Fruit fly (Drosophila melanogaster) whole organism, embryonic: ENCODE measurements around the gene kirre.

Experiments used
- Ada2b ChIP-seq: fragments of 200-800 bp; sonication (Bioruptor generic); IDR thresholded peaks from 2 replicates; pipeline ENCODE4 v1.3.6; 2022; ENCODE audit warnings: missing biosample characterization, missing genetic modification characterization
- Adf1 ChIP-seq: fragments of 200-800 bp; sonication (Bioruptor generic); IDR thresholded peaks from 2 replicates; pipeline ENCODE4 v1.3.6; 2022; ENCODE audit warnings: missing biosample characterization, missing genetic modification characterization
- Aef1 ChIP-seq: fragments of 200-800 bp; sonication (Bioruptor generic); IDR thresholded peaks from 3 replicates; pipeline ENCODE4 v1.3.6; 2022; ENCODE audit warnings: missing biosample characterization, missing genetic modification characterization
- CG11093 ChIP-seq: fragments of 200-800 bp; sonication (Bioruptor generic); IDR thresholded peaks from 3 replicates; pipeline ENCODE4 v1.3.6; 2022; ENCODE audit warnings: missing biosample characterization, missing genetic modification characterization
- CG11695 ChIP-seq: fragments of 200-800 bp; sonication (Bioruptor generic); IDR thresholded peaks from 3 replicates; pipeline ENCODE4 v1.3.6; 2022; ENCODE audit warnings: missing biosample characterization, missing genetic modification characterization
- CG12942 ChIP-seq: fragments of 200-800 bp; sonication (Bioruptor generic); optimal IDR thresholded peaks from 3 replicates; lab custom pipeline; 2016; ENCODE audit warnings: missing biosample characterization, missing genetic modification characterization
- CG15011 ChIP-seq: fragments of 200-800 bp; sonication (Bioruptor generic); optimal IDR thresholded peaks from 3 replicates; lab custom pipeline; 2018; ENCODE audit warnings: missing biosample characterization, mild to moderate bottlenecking, missing genetic modification characterization
- CG15479 ChIP-seq: fragments of 200-800 bp; sonication (Bioruptor generic); optimal IDR thresholded peaks from 3 replicates; lab custom pipeline; 2019; ENCODE audit warnings: missing biosample characterization, mild to moderate bottlenecking, missing genetic modification characterization, moderate library complexity
- CG15514 ChIP-seq: fragments of 200-800 bp; sonication (Bioruptor generic); optimal IDR thresholded peaks from 3 replicates; lab custom pipeline; 2017; ENCODE audit warnings: missing biosample characterization, missing genetic modification characterization, mild to moderate bottlenecking, moderate library complexity, missing genetic modification reagents
- CG16815 ChIP-seq: fragments of 200-800 bp; sonication (Bioruptor generic); optimal IDR thresholded peaks from 3 replicates; lab custom pipeline; 2017; ENCODE audit warnings: missing biosample characterization, mild to moderate bottlenecking, missing genetic modification characterization
- CG17802 ChIP-seq: fragments of 200-800 bp; sonication (Bioruptor generic); optimal IDR thresholded peaks from 2 replicates; lab custom pipeline; 2018; ENCODE audit warnings: missing biosample characterization, mild to moderate bottlenecking, missing genetic modification characterization, moderate library complexity
- CG18262 ChIP-seq: fragments of 200-800 bp; optimal IDR thresholded peaks from 3 replicates; lab custom pipeline; 2019; ENCODE audit warnings: missing biosample characterization, mild to moderate bottlenecking, missing genetic modification characterization, moderate library complexity
- CG1832 ChIP-seq: fragments of 200-800 bp; sonication (Bioruptor generic); optimal IDR thresholded peaks from 2 replicates; lab custom pipeline; 2017; ENCODE audit warnings: missing biosample characterization, mild to moderate bottlenecking, missing genetic modification characterization, inconsistent platforms
- CG2129 ChIP-seq: fragments of 200-800 bp; sonication (Bioruptor generic); IDR thresholded peaks from 2 replicates; pipeline ENCODE4 v1.3.6; 2022; ENCODE audit warnings: missing biosample characterization, missing genetic modification characterization; ENCODE audit not compliant: partially characterized antibody
- CG2199 ChIP-seq: fragments of 200-800 bp; sonication (Bioruptor generic); IDR thresholded peaks from 3 replicates; pipeline ENCODE4 v1.3.6; 2022; ENCODE audit warnings: missing biosample characterization, missing genetic modification characterization
- CG2202 ChIP-seq: fragments of 200-800 bp; sonication (Bioruptor generic); optimal IDR thresholded peaks from 2 replicates; lab custom pipeline; 2018; ENCODE audit warnings: missing biosample characterization, mild to moderate bottlenecking, missing genetic modification characterization
- CG30403 ChIP-seq: fragments of 200-800 bp; sonication (Bioruptor generic); optimal IDR thresholded peaks from 3 replicates; lab custom pipeline; 2016; ENCODE audit warnings: missing biosample characterization, missing genetic modification characterization
- CG31441 ChIP-seq: fragments of 200-800 bp; sonication (Bioruptor generic); IDR thresholded peaks from 2 replicates; pipeline ENCODE4 v1.3.6; 2022; ENCODE audit warnings: missing biosample characterization, missing genetic modification characterization
- CG32532 ChIP-seq: fragments of 200-800 bp; sonication (Bioruptor generic); IDR thresholded peaks from 2 replicates; pipeline ENCODE4 v1.3.6; 2022; ENCODE audit warnings: missing biosample characterization, missing genetic modification characterization
- CG4360 ChIP-seq: fragments of 200-800 bp; sonication (Bioruptor generic); IDR thresholded peaks from 2 replicates; pipeline ENCODE4 v1.3.6; 2022; ENCODE audit warnings: missing biosample characterization, missing genetic modification characterization
- CG5180 ChIP-seq: fragments of 200-800 bp; sonication (Bioruptor generic); optimal IDR thresholded peaks from 3 replicates; lab custom pipeline; 2017; ENCODE audit warnings: missing biosample characterization, missing genetic modification characterization, mild to moderate bottlenecking, moderate library complexity, missing genetic modification reagents
- CG6254 ChIP-seq: fragments of 200-800 bp; sonication (Bioruptor generic); optimal IDR thresholded peaks from 3 replicates; lab custom pipeline; 2017; ENCODE audit warnings: mild to moderate bottlenecking, missing biosample characterization, missing genetic modification reagents, missing genetic modification characterization
- CG6689 ChIP-seq: fragments of 200-800 bp; sonication (Bioruptor generic); IDR thresholded peaks from 2 replicates; pipeline ENCODE4 v1.3.6; 2022; ENCODE audit warnings: missing biosample characterization, missing genetic modification characterization
- CG8924 ChIP-seq: fragments of 200-800 bp; optimal IDR thresholded peaks from 3 replicates; lab custom pipeline; 2019; ENCODE audit warnings: missing biosample characterization, mild to moderate bottlenecking, missing genetic modification characterization, moderate library complexity
- CG8944 ChIP-seq: fragments of 200-800 bp; sonication (Bioruptor generic); optimal IDR thresholded peaks from 3 replicates; lab custom pipeline; 2016; ENCODE audit warnings: missing biosample characterization, missing genetic modification characterization
- D ChIP-seq, 2 experiments: fragments of 200-800 bp in 1 of 2; fragments of >200 bp in 1 of 2; sonication (Bioruptor generic) in 1 of 2; optimal IDR thresholded peaks; 2 replicates in 1 of 2; 3 replicates in 1 of 2; lab custom pipeline; 2017; ENCODE audit warnings: mild to moderate bottlenecking in 1 of 2, missing biosample characterization in 1 of 2, missing genetic modification characterization in 1 of 2, missing genetic modification reagents in 1 of 2
- Dek ChIP-seq: fragments of 200-800 bp; sonication (Bioruptor generic); optimal IDR thresholded peaks from 3 replicates; lab custom pipeline; 2019; ENCODE audit warnings: missing biosample characterization, mild to moderate bottlenecking, missing genetic modification characterization, moderate library complexity
- Dfd ChIP-seq, 2 experiments: fragments of >200 bp; optimal IDR thresholded peaks; 2 replicates each; lab custom pipeline; 2017; ENCODE audit warnings: missing biosample characterization in 2 of 2, missing genetic modification characterization in 2 of 2
- Dp ChIP-seq: fragments of 200-800 bp; sonication (Bioruptor generic); optimal IDR thresholded peaks from 2 replicates; lab custom pipeline; 2018; ENCODE audit warnings: missing biosample characterization, mild to moderate bottlenecking, missing genetic modification characterization, moderate library complexity
- HLH4C ChIP-seq: fragments of 200-800 bp; sonication (Bioruptor generic); IDR thresholded peaks from 3 replicates; pipeline ENCODE4 v1.3.6; 2022; ENCODE audit warnings: missing biosample characterization, missing genetic modification characterization; ENCODE audit not compliant: partially characterized antibody
- Hmr ChIP-seq: fragments of 200-800 bp; sonication (Bioruptor generic); optimal IDR thresholded peaks from 3 replicates; lab custom pipeline; 2017; ENCODE audit warnings: mild to moderate bottlenecking, missing biosample characterization, missing genetic modification reagents, missing genetic modification characterization
- Lim3 ChIP-seq: fragments of 200-800 bp; sonication (Bioruptor generic); IDR thresholded peaks from 2 replicates; pipeline ENCODE4 v1.3.6; 2022; ENCODE audit warnings: missing biosample characterization, missing genetic modification characterization
- Nf-YB ChIP-seq: fragments of 200-800 bp; sonication (Bioruptor generic); optimal IDR thresholded peaks from 3 replicates; lab custom pipeline; 2019; ENCODE audit warnings: missing biosample characterization, mild to moderate bottlenecking, missing genetic modification characterization, moderate library complexity
- Ravus ChIP-seq: fragments of 200-800 bp; sonication (Bioruptor generic); IDR thresholded peaks from 2 replicates; pipeline ENCODE4 v1.3.6; 2022; ENCODE audit warnings: missing biosample characterization, missing genetic modification characterization
- Sry-δ ChIP-seq: fragments of 200-800 bp; sonication (Bioruptor generic); optimal IDR thresholded peaks from 2 replicates; lab custom pipeline; 2016; ENCODE audit warnings: missing biosample characterization, missing genetic modification characterization
- Usf ChIP-seq: fragments of 200-800 bp; sonication (Bioruptor generic); optimal IDR thresholded peaks from 2 replicates; lab custom pipeline; 2017; ENCODE audit warnings: missing genotype, missing biosample characterization, missing genetic modification characterization
- dimm ChIP-seq: fragments of 200-800 bp; sonication (Bioruptor generic); IDR thresholded peaks from 2 replicates; pipeline ENCODE4 v1.3.6; 2022; ENCODE audit warnings: missing biosample characterization, missing genetic modification characterization
- fd3F ChIP-seq: fragments of 200-800 bp; sonication (Bioruptor generic); optimal IDR thresholded peaks from 2 replicates; lab custom pipeline; 2018; ENCODE audit warnings: missing biosample characterization, mild to moderate bottlenecking, missing genetic modification characterization, moderate library complexity
- gro ChIP-seq: fragments of 200-800 bp; sonication (Bioruptor generic); optimal IDR thresholded peaks from 2 replicates; lab custom pipeline; 2016; ENCODE audit warnings: missing biosample characterization, missing genetic modification characterization
- gsb ChIP-seq: fragments of 200-800 bp; sonication (Bioruptor generic); IDR thresholded peaks from 2 replicates; pipeline ENCODE4 v1.3.6; 2022; ENCODE audit warnings: missing biosample characterization, missing genetic modification characterization
- jumu ChIP-seq: fragments of 200-800 bp; sonication (Bioruptor generic); optimal IDR thresholded peaks from 3 replicates; lab custom pipeline; 2016; ENCODE audit warnings: missing biosample characterization, missing genetic modification characterization
- otp ChIP-seq: fragments of 200-800 bp; sonication (Bioruptor generic); IDR thresholded peaks from 3 replicates; pipeline ENCODE4, ENCODE4 v1.3.6; 2022; ENCODE audit warnings: missing biosample characterization, missing genetic modification characterization
- peb ChIP-seq: fragments of 200-800 bp; sonication (Bioruptor generic); IDR thresholded peaks from 2 replicates; pipeline ENCODE4 v1.3.6; 2022; ENCODE audit warnings: missing biosample characterization, missing genetic modification characterization
- rib ChIP-seq: fragments of 200-800 bp; sonication (Bioruptor generic); IDR thresholded peaks from 2 replicates; pipeline ENCODE4 v1.3.6; 2022; ENCODE audit warnings: missing biosample characterization, missing genetic modification characterization
- sens-2 ChIP-seq: fragments of 200-800 bp; sonication (Bioruptor generic); IDR thresholded peaks from 2 replicates; pipeline ENCODE4 v1.3.6; 2022; ENCODE audit warnings: missing biosample characterization, missing genetic modification characterization
- slbo ChIP-seq: fragments of 200-800 bp; sonication (Bioruptor generic); IDR thresholded peaks from 2 replicates; pipeline ENCODE4 v1.3.6; 2022; ENCODE audit warnings: missing biosample characterization, missing genetic modification characterization
- trh ChIP-seq: fragments of 200-800 bp; sonication (Bioruptor generic); optimal IDR thresholded peaks from 2 replicates; lab custom pipeline; 2016; ENCODE audit warnings: missing biosample characterization, missing genetic modification characterization
- unpg ChIP-seq: fragments of 200-800 bp; sonication (Bioruptor generic); optimal IDR thresholded peaks from 3 replicates; lab custom pipeline; 2018; ENCODE audit warnings: missing biosample characterization, mild to moderate bottlenecking, missing genetic modification characterization, moderate library complexity
- zen ChIP-seq: fragments of 200-800 bp; sonication (Bioruptor generic); optimal IDR thresholded peaks from 3 replicates; lab custom pipeline; 2018; ENCODE audit warnings: missing biosample characterization, mild to moderate bottlenecking, missing genetic modification characterization, moderate library complexity
- zen2 ChIP-seq: fragments of 200-800 bp; sonication (Bioruptor generic); IDR thresholded peaks from 3 replicates; pipeline ENCODE4 v1.3.6; 2022; ENCODE audit warnings: missing biosample characterization, missing genetic modification characterization; ENCODE audit not compliant: partially characterized antibody

The kirre gene

DNA sequence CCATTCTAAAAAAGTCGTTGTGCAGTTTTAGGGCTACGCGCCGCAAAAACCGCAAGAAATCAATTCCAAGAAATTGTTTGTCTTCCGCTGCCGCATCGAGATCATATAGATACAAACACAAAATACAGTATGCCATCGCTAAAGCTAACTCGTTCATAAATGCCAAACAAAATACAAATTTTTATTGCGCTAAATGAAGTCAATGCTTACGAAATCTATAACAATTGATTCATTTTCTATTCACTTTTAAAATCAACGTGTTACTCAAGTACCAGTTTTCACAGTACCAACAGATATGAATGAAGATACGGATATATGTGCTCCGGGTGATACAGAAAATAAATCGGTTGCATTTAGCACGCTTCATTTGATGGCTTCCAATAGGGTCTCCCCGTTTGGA lies 267.6 kb downstream of the kirre start (continued):
- TF ChIP-seq jumu (peak; percentile 32), CG15479 (GFP tag; lab: Kevin White, UChicago) (no peak), unpg (GFP tag; lab: Kevin White, UChicago) (peak; percentile 77), gro (GFP tag; lab: Kevin White, UChicago) (no peak), Dek (tag; lab: Kevin White, UChicago) (no peak), CG11695 (GFP tag; lab: Robert Waterston, UW) (no peak), CG2202 (tag; lab: Kevin White, UChicago) (peak; percentile 31), Dfd (GFP tag; optimal IDR thresholded peaks at IDR 0.05; lab: Kevin White, UChicago) (no peak), gsb (GFP tag; lab: Robert Waterston, UW) (no peak), Ada2b (GFP tag; lab: Robert Waterston, UW) (peak; percentile 54; the same call in 1 of the 2 replicates), Ravus (GFP tag; lab: Robert Waterston, UW) (no peak; the same call in 1 of the 2 replicates), CG18262 (tag; lab: Kevin White, UChicago) (peak; percentile 71), CG4360 (GFP tag; lab: Robert Waterston, UW) (no peak), Dp (no peak), otp (GFP tag; lab: Robert Waterston, UW) (peak; percentile 67; the same call in 1 of the 3 replicates), CG5180 (GFP tag; lab: Kevin White, UChicago) (peak; percentile 56), HLH4C (GFP tag; lab: Robert Waterston, UW) (no peak), CG31441 (GFP tag; lab: Robert Waterston, UW) (peak; percentile 66), CG12942 (GFP tag; lab: Kevin White, UChicago) (peak; percentile 29), zen2 (GFP tag; lab: Robert Waterston, UW) (no peak), CG6689 (GFP tag; lab: Robert Waterston, UW) (peak; percentile 72), CG15011 (GFP tag; lab: Kevin White, UChicago) (no peak), fd3F (GFP tag; lab: Kevin White, UChicago) (peak; percentile 1), CG16815 (GFP tag; lab: Kevin White, UChicago) (peak; percentile 10), CG17802 (tag; lab: Kevin White, UChicago) (no peak), CG2199 (GFP tag; lab: Robert Waterston, UW) (0 out of 3 replicates have a peak, but pooled peaks have one; percentile 73), CG11093 (GFP tag; lab: Robert Waterston, UW) (no peak), CG8924 (tag; lab: Kevin White, UChicago) (peak; percentile 60), peb (GFP tag; lab: Robert Waterston, UW) (0 out of 2 replicates have a peak, but pooled peaks have one; percentile 49), Sry-δ (GFP tag; lab: Kevin White, UChicago) (peak; percentile 9), sens-2 (GFP tag; lab: Robert Waterston, UW) (peak; percentile 49; the same call in 1 of the 2 replicates), zen (peak; percentile 65), dimm (GFP tag; lab: Robert Waterston, UW) (0 out of 2 replicates have a peak, but pooled peaks have one; percentile 24), Lim3 (GFP tag; lab: Robert Waterston, UW) (no peak; the same call in 1 of the 2 replicates), Aef1 (GFP tag; lab: Robert Waterston, UW) (0 out of 3 replicates have a peak, but pooled peaks have one; percentile 52), Usf (GFP tag; lab: Kevin White, UChicago) (no peak), Adf1 (GFP tag; lab: Robert Waterston, UW) (no peak), Nf-YB (GFP tag; lab: Kevin White, UChicago) (peak; percentile 24), slbo (GFP tag; lab: Robert Waterston, UW) (peak; percentile 56), CG1832 (GFP tag; lab: Kevin White, UChicago) (no peak), trh (GFP tag; lab: Kevin White, UChicago) (no peak), CG32532 (peak; percentile 40; the same call in 1 of the 2 replicates), D (optimal IDR thresholded peaks at IDR 0.05; lab: Kevin White, UChicago) (no peak), D (GFP tag; optimal IDR thresholded peaks at IDR 0.05; lab: Kevin White, UChicago) (peak; percentile 57), CG2129 (GFP tag; lab: Robert Waterston, UW) (no peak), rib (no peak), Hmr (GFP tag; lab: Kevin White, UChicago) (peak; percentile 20), CG15514 (GFP tag; lab: Kevin White, UChicago) (no peak), CG30403 (GFP tag; lab: Kevin White, UChicago) (peak; percentile 67), CG6254 (GFP tag; lab: Kevin White, UChicago) (no peak), CG8944 (GFP tag; lab: Kevin White, UChicago) (peak; percentile 10)
